Fruit fly (Drosophila melanogaster): ENCODE results near the gene btsz.
A peak's percentile ranks its signal among the peaks of the same experiment; 100 is the strongest.

btsz gene

DNA sequence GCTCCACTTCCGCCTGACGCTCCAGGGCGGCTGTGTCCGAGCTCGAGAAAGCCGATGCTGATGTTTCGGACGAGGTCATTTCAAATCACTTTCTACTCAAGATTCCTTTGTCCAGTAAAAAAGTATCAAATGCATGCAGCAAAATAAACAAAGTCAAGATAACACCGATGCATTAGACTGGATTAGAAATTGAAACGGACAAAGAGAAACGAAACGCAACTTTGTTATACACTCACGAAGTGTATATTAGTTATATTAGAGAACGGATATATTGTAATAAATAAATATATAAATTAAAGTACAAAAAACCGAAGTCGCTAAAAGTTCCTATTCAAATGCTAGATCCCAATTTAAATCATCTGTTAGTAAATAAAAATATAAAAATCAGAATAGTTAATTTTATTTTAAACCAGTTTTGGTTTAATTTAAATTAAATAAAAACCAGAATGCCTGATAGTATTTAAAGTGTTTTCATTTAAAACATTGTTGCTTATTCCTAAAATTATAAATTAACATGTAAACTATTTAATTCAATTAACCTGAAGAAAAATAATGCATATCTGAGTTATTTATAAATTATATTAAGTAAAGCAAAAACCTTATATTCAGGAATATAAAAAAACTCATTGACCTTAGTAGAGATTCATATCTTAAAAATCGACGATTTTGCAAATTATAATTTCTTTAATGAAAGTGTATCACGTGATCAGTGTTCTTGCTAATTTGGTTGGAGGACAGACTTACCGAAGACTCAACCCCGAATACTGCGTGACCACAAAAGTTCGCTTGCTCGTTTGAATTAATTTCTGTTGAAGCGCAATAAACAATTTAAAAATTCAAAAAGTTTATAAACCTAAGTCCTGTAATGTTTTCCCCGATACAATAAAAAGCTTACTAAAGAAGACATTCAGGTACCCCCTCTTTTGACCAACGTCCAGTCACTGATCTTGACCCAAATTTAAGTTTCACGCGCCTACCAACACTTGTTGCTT, 18.8 kb upstream of the btsz start, which contains the start of gene Dph2 (continued):
- no peak for TF ChIP-seq NC2α (GFP tag; optimal IDR thresholded peaks at IDR 0.05)
- TF ChIP-seq tap (tag; optimal IDR thresholded peaks at IDR 0.05) = peak; percentile 82
- TF ChIP-seq jumu (GFP tag; optimal IDR thresholded peaks at IDR 0.05) = peak; percentile 38
- peak; percentile 32 for TF ChIP-seq caup (GFP tag; optimal IDR thresholded peaks at IDR 0.05; ENCODE audit: severe bottlenecking)
- TF ChIP-seq nom (GFP tag; optimal IDR thresholded peaks at IDR 0.05) = no peak
- TF ChIP-seq stwl (tag; optimal IDR thresholded peaks at IDR 0.05) = peak; percentile 43
- TF ChIP-seq CG31224 (GFP tag; IDR thresholded peaks at IDR 0.05) = peak; percentile 66
- no peak for TF ChIP-seq Hmx (GFP tag; optimal IDR thresholded peaks at IDR 0.05)
- no peak for TF ChIP-seq CG4360 (GFP tag; IDR thresholded peaks at IDR 0.05)
- peak; percentile 83 for TF ChIP-seq phol (tag; optimal IDR thresholded peaks at IDR 0.05)
- TF ChIP-seq MBD-R2 (GFP tag; IDR thresholded peaks at IDR 0.05) = peak; percentile 67
- peak; percentile 36; the same call in 1 of the 2 replicates for TF ChIP-seq CG17612 (GFP tag; IDR thresholded peaks at IDR 0.05)
- peak; percentile 14 for TF ChIP-seq maf-S (GFP tag; optimal IDR thresholded peaks at IDR 0.05)
- no peak for TF ChIP-seq Doc2 (GFP tag; IDR thresholded peaks at IDR 0.05)
- peak; percentile 66 for TF ChIP-seq CG6765 (GFP tag; optimal IDR thresholded peaks at IDR 0.05)
- TF ChIP-seq CG11695 (GFP tag; IDR thresholded peaks at IDR 0.05) = peak; percentile 86
- TF ChIP-seq tup (GFP tag; optimal IDR thresholded peaks at IDR 0.05) = no peak
- peak; percentile 25 for TF ChIP-seq scrt (GFP tag; optimal IDR thresholded peaks at IDR 0.05)
- TF ChIP-seq CG14965 (GFP tag; optimal IDR thresholded peaks at IDR 0.05; ENCODE audit: borderline replicate concordance) = no peak
- no peak for TF ChIP-seq CG30431 (GFP tag; optimal IDR thresholded peaks at IDR 0.05)
- peak; percentile 3 for TF ChIP-seq CG9609 (GFP tag; optimal IDR thresholded peaks at IDR 0.05)
- peak; percentile 83 for TF ChIP-seq pita (GFP tag; optimal IDR thresholded peaks at IDR 0.05)
- TF ChIP-seq sens-2 (GFP tag; IDR thresholded peaks at IDR 0.05) = no peak
- TF ChIP-seq lbe (GFP tag; optimal IDR thresholded peaks at IDR 0.05) = no peak
- TF ChIP-seq CG10321 (GFP tag; IDR thresholded peaks at IDR 0.05) = peak; percentile 61
- TF ChIP-seq dm (GFP tag; optimal IDR thresholded peaks at IDR 0.05) = peak; percentile 39
- peak; percentile 75 for TF ChIP-seq sisA (GFP tag; IDR thresholded peaks at IDR 0.05)
- no peak for TF ChIP-seq cato (GFP tag; optimal IDR thresholded peaks at IDR 0.05; ENCODE audit: borderline replicate concordance)
- TF ChIP-seq Camta (GFP tag; optimal IDR thresholded peaks at IDR 0.05) = peak; percentile 3
- peak; percentile 71 for TF ChIP-seq CG14014 (GFP tag; IDR thresholded peaks at IDR 0.05)
- TF ChIP-seq Dref (GFP tag; IDR thresholded peaks at IDR 0.05) = peak; percentile 32; the same call in 1 of the 2 replicates
- no peak for TF ChIP-seq CG6654 (GFP tag; optimal IDR thresholded peaks at IDR 0.05)
- peak; percentile 35 for TF ChIP-seq Antp (GFP tag; optimal IDR thresholded peaks at IDR 0.05)
- no peak for TF ChIP-seq HLHmδ (GFP tag; optimal IDR thresholded peaks at IDR 0.05)
- no peak for TF ChIP-seq CG10274 (GFP tag; optimal IDR thresholded peaks at IDR 0.05)
- TF ChIP-seq ERR (GFP tag; optimal IDR thresholded peaks at IDR 0.05) = no peak
- no peak for TF ChIP-seq Vsx1 (GFP tag; optimal IDR thresholded peaks at IDR 0.05)
- peak; percentile 75 for TF ChIP-seq ci (GFP tag; IDR thresholded peaks at IDR 0.05)
- no peak for TF ChIP-seq CG31388 (GFP tag; optimal IDR thresholded peaks at IDR 0.05)
- peak; percentile 66 for TF ChIP-seq Fer2 (tag; optimal IDR thresholded peaks at IDR 0.05)
- TF ChIP-seq Trl (optimal IDR thresholded peaks at IDR 0.05) = no peak
- TF ChIP-seq Trl (GFP tag; optimal IDR thresholded peaks at IDR 0.05) = peak; percentile 20
- peak; percentile 98 for TF ChIP-seq CG30020 (tag; optimal IDR thresholded peaks at IDR 0.05)
- peak; percentile 23 for TF ChIP-seq slp2 (GFP tag; optimal IDR thresholded peaks at IDR 0.05)
- TF ChIP-seq Stat92E (GFP tag; optimal IDR thresholded peaks at IDR 0.05) = no peak
- no peak for TF ChIP-seq schlank (tag; optimal IDR thresholded peaks at IDR 0.05)
- peak; percentile 86 for TF ChIP-seq Rfx (GFP tag; IDR thresholded peaks at IDR 0.05)
- no peak for TF ChIP-seq CG12769 (tag; optimal IDR thresholded peaks at IDR 0.05)
- peak; percentile 77 for TF ChIP-seq stc (GFP tag; IDR thresholded peaks at IDR 0.05)
